Worm (Caenorhabditis elegans): ENCODE measurements around the gene klo-1.

The klo-1 gene

DNA sequence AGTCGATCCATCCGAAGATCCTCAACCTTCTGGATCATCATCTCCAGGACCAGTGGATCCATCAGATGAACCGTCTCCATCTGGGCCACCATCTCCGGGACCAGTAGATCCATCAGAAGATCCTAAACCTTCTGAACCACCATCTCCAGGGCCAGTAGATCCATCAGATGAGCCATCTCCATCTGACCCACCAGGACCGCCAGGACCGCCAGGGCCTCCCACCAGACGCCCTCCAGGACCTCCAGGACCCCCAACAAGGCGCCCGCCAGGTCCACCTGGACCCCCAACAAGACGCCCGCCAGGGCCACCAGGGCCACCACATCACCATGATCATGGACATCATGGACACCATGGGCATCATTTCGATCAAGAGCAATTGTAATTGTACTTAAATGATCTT lies 20.8 kb downstream of the klo-1 start:
- TF ChIP-seq snpc-4 (tag; optimal IDR thresholded peaks at IDR 0.05): no peak
- no peak for TF ChIP-seq ztf-4 (tag; optimal IDR thresholded peaks at IDR 0.05)
- TF ChIP-seq egl-27 (tag; optimal IDR thresholded peaks at IDR 0.05): no peak
- no peak for TF ChIP-seq mml-1 (tag; optimal IDR thresholded peaks at IDR 0.05)
- TF ChIP-seq lsy-12 (tag; optimal IDR thresholded peaks at IDR 0.05): no peak

DNA sequence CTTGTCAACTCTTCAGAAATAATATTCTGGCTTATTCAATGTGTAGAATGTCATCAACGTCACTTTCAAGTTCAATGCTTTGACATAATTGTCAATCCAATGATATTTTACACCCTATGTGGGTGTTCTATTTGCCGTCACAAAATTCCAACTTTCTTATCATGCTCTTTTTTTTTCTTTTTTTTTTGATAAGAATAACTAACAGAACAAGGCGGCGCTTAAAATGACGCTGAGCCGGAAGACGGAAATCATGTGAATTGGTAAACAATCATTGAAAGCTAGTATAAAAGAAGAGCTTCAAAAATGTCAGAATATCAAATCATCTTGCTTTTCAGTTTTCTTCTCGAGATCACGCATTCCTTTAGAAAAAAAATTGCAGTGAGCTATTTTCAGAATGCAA lies 21.7 kb downstream of the klo-1 start, which contains the start of gene C50F7.5:
Gene C50F7.5 (plus strand): TSS at position 395 of the 400 bp plus-strand sequence.
- TF ChIP-seq nhr-12 (tag; optimal IDR thresholded peaks at IDR 0.05) (no peak), egl-27 (tag; optimal IDR thresholded peaks at IDR 0.05) (no peak), egl-5 (tag; optimal IDR thresholded peaks at IDR 0.05) (no peak), elt-2 (tag; optimal IDR thresholded peaks at IDR 0.05) (peak; percentile 56), fos-1 (tag; optimal IDR thresholded peaks at IDR 0.05) (no peak), ceh-82 (tag; optimal IDR thresholded peaks at IDR 0.05) (no peak), pqm-1 (tag; optimal IDR thresholded peaks at IDR 0.05) (peak; percentile 8), hmg-11 (tag; optimal IDR thresholded peaks at IDR 0.05) (no peak), aly-2 (tag; optimal IDR thresholded peaks at IDR 0.05) (no peak), elt-3 (tag; optimal IDR thresholded peaks at IDR 0.05) (no peak), sea-2 (GFP tag; optimal IDR thresholded peaks at IDR 0.05) (no peak)

DNA sequence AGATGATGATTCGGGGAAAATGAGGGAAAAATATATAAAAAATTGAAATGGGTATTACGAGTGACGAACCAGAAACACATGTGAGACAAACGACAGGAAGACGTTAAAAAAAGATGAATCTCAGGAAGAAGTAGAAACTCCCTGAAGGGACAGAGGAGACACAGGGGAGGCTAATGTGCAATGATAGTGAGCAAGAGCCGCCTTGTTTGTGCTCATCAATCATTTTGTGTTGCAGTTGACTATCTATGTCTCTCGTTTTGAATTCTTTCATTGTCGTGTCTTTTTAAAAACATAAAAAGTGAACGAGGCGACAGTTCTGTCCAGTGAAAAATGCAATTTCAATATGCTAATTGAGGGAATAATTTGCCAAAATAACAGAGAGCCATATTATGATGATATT lies 23.1 kb downstream of the klo-1 start:
- TF ChIP-seq lin-39 (tag; optimal IDR thresholded peaks at IDR 0.05): peak; percentile 73
- no peak for TF ChIP-seq mdl-1 (tag; optimal IDR thresholded peaks at IDR 0.05)

DNA sequence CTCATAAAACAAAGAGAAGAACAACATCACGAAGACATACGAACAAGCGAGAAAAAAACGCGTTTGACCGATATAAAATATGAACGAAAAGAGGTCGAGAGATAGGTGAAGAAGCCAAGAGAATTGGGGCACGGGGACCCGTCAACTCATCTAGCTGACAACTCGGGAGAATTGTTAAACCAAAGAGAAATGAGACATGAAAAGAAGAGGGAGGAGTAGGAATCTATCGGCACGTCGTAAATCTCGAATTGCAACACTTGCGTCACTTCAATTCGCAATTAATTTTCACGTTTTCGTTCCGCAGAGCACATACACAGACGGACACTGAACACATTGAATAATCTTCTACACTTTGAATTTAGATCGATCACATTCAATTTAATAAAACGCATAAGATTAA lies 24.5 kb downstream of the klo-1 start:
- TF ChIP-seq lin-39 (tag; optimal IDR thresholded peaks at IDR 0.05): no peak
- TF ChIP-seq egl-5 (tag; optimal IDR thresholded peaks at IDR 0.05): peak; percentile 76
- TF ChIP-seq elt-3 (tag; optimal IDR thresholded peaks at IDR 0.05): no peak

DNA sequence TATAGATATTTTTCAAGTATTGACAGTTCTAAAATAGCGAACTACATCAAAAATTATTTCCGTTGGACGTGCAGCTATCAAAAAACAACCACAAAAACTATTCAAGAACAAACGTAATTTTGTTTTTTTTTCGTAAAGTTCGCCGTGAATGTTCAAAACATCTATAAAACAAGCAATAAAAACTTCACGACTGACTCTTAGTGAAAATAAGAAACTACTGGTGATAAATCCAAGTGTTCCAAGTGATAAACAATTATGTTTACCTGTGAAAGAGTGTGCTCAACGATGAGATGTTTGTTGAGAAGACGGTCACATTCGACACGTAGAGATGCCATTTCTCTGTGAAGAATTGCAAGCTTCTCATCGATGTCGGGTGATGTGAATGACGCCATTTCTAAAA lies 25.2 kb downstream of the klo-1 start, which contains the start of gene C50F7.6:
Gene C50F7.6 (minus strand): TSS at position 394 of the 400 bp plus-strand sequence.
- TF ChIP-seq egl-5 (tag; optimal IDR thresholded peaks at IDR 0.05) (peak; percentile 53), ceh-9 (tag; optimal IDR thresholded peaks at IDR 0.05) (no peak)

DNA sequence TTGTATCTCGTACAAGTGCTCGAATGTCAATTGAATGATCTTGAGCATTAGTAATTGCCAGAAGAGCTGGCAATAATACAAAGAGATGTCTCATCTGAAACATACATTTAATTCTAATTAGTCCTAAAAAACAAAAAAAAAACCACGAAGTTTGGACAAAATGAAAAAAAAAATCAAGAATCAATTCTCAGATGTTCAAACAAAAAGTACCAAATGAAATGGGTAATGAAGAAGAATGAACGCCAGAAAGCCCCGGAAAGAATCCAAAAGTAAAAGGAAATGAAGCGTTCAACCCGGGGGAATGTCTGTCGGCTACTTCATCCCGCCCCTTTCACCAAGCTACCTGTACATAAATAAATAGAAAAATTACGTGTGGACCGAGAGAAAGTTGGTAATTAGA lies 30.1 kb downstream of the klo-1 start, which contains the start of gene F33D4.6:
Gene F33D4.6 (minus strand): TSS at position 101 of the 400 bp plus-strand sequence.
- TF ChIP-seq elt-3 (tag; optimal IDR thresholded peaks at IDR 0.05): no peak
- TF ChIP-seq mdl-1 (tag; optimal IDR thresholded peaks at IDR 0.05): no peak
- no peak for TF ChIP-seq fkh-2 (tag; optimal IDR thresholded peaks at IDR 0.05)
- TF ChIP-seq ceh-9 (tag; optimal IDR thresholded peaks at IDR 0.05): no peak
- TF ChIP-seq nhr-25 (tag; optimal IDR thresholded peaks at IDR 0.05): no peak
- TF ChIP-seq ZK546.5 (tag; optimal IDR thresholded peaks at IDR 0.05): no peak
- TF ChIP-seq jun-1 (tag; optimal IDR thresholded peaks at IDR 0.05): no peak
- no peak for TF ChIP-seq egl-27 (tag; optimal IDR thresholded peaks at IDR 0.05)
- TF ChIP-seq ztf-4 (tag; optimal IDR thresholded peaks at IDR 0.05): no peak
- no peak for TF ChIP-seq egl-5 (tag; optimal IDR thresholded peaks at IDR 0.05)
- TF ChIP-seq nhr-28 (tag; optimal IDR thresholded peaks at IDR 0.05): no peak
- no peak for TF ChIP-seq tbx-2 (tag; optimal IDR thresholded peaks at IDR 0.05)
- TF ChIP-seq nhr-11 (tag; optimal IDR thresholded peaks at IDR 0.05): no peak
- no peak for TF ChIP-seq pha-4 (tag; optimal IDR thresholded peaks at IDR 0.05)
- no peak for TF ChIP-seq skn-1 (tag; optimal IDR thresholded peaks at IDR 0.05)
- no peak for TF ChIP-seq fkh-10 (GFP tag; optimal IDR thresholded peaks at IDR 0.05)
- TF ChIP-seq unc-62 (GFP tag; optimal IDR thresholded peaks at IDR 0.05): no peak
- no peak for TF ChIP-seq lin-15B (tag; optimal IDR thresholded peaks at IDR 0.05)

DNA sequence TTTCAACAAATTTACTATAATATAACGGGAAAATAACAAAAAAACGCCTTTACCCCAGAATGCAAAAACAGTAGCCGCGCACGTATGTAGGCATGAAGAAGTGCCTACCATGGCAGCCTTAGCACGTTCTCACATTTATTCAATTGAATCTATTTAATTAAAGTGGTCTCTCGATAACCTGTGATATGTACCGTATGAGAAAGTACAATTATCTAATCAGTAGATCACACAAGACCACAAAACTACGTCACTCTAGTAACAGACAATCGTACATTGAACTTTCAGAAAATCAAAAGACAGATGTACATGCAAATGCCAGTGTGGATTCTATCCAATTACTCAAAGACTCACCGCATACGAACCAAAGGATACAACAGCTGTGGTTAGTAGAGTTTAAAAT lies 35.8 kb downstream of the klo-1 start:
- TF ChIP-seq ceh-9 (tag; optimal IDR thresholded peaks at IDR 0.05): no peak
- TF ChIP-seq nhr-23 (tag; optimal IDR thresholded peaks at IDR 0.05): no peak
- TF ChIP-seq skn-1 (tag; optimal IDR thresholded peaks at IDR 0.05): no peak
- TF ChIP-seq pha-4 (tag; optimal IDR thresholded peaks at IDR 0.05): no peak
- TF ChIP-seq elt-2 (tag; optimal IDR thresholded peaks at IDR 0.05): peak; percentile 59
- no peak for TF ChIP-seq ztf-4 (tag; optimal IDR thresholded peaks at IDR 0.05)
- TF ChIP-seq pqm-1 (tag; optimal IDR thresholded peaks at IDR 0.05): peak; percentile 41
- TF ChIP-seq egl-5 (tag; optimal IDR thresholded peaks at IDR 0.05): no peak
- no peak for TF ChIP-seq mdl-1 (tag; optimal IDR thresholded peaks at IDR 0.05)
- TF ChIP-seq nfya-1 (tag; optimal IDR thresholded peaks at IDR 0.05; ENCODE audit: insufficient read depth): no peak
- no peak for TF ChIP-seq nhr-25 (tag; optimal IDR thresholded peaks at IDR 0.05)
- TF ChIP-seq eor-1 (tag; optimal IDR thresholded peaks at IDR 0.05): no peak
